Worm (Caenorhabditis elegans): ENCODE results near the gene gst-19.

- TF ChIP-seq tab-1 (GFP tag; IDR thresholded peaks at IDR 0.05) (no peak), ztf-29 (GFP tag; IDR thresholded peaks at IDR 0.05) (no peak), flt-1 (GFP tag; IDR thresholded peaks at IDR 0.05) (no peak), T22C8.4 (GFP tag; IDR thresholded peaks at IDR 0.05) (no peak), ztf-23 (GFP tag; IDR thresholded peaks at IDR 0.05) (no peak), cog-1 (tag; optimal IDR thresholded peaks at IDR 0.05) (no peak), klf-2 (GFP tag; conservative IDR thresholded peaks at IDR 0.05) (no peak)
These were observed 9.7 kb upstream of the gst-19 start for ce11 chrII:13636596-13636995.

All from whole organism, midembryonic.